Fruit fly (Drosophila melanogaster) whole organism, larva: Measurements from ENCODE around the gene CG34296.

Source experiments
- noc ChIP-seq: fragments of 200-800 bp; sonication (Bioruptor generic); optimal IDR thresholded peaks from 3 replicates; lab custom pipeline; 2019; ENCODE audit warnings: missing biosample characterization, mild to moderate bottlenecking, missing genetic modification characterization, moderate library complexity

The CG34296 gene

DNA sequence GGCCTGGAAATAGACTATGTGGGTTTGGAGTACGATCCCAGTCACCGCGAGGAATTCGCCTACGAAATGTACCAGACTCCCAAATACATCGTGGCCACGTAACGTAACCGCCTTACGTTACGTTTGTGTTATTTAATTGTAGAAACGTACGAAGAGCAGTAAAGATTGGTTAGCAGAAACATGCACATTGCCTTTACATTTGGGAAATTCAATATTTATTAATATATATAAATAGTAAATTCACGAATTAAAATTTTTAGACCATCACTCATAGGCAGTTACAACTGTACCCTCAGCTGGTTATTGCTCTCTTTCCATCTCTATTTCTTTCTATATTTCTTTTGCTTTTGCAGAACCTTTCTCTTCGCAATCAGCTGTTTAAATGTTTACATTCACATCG, 15.6 kb downstream of the CG34296 start, which contains the start of gene Gnpnat:
Gene Gnpnat (plus strand): TSS at position 385 of the 400 bp plus-strand sequence.
- peak; percentile 70 for TF ChIP-seq noc

DNA sequence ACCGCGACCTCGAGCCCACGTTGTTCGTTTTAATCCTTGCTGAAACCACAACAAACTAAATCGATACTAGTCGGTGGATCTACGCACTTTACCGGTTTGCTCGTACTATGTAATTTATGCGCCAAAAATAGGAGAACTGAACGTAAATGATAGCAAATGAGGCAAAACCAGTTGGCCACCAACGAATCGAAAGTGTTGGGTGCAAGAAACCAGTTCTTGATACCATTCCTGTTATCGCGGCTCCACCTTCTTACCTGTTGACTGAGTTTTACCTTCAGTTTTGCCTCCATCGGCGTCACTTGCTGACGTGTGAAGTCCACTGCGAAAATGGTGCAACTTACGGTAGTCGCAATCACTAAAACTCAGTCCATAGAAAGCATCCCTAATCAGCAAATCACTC, 17.7 kb downstream of the CG34296 start:
- no peak for TF ChIP-seq noc

DNA sequence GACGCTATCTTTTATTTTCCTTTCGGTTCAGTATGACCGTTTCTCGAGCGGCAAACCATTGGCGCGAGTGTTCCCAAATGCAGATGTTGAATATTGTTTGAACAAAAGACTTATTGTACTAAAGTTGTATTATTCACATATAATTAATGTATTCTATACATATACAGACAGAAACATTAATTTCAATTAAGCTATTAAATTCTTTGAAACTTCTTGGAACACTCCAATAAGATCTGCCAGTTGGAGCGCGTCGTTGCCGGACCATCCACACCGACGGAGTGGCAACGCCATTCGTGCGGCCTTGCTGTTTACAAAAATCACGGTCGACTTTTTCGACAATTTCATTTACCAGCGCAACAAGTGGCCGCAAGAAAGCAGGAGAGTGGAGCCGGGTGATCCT, 22.7 kb downstream of the CG34296 start, which contains the start of the genes Wdr24 and IntS11:
Gene Wdr24 (minus strand): TSS at position 37 of the 400 bp plus-strand sequence.
Gene IntS11 (plus strand): TSS at position 282 of the 400 bp plus-strand sequence.
- TF ChIP-seq noc, result peak; percentile 88

DNA sequence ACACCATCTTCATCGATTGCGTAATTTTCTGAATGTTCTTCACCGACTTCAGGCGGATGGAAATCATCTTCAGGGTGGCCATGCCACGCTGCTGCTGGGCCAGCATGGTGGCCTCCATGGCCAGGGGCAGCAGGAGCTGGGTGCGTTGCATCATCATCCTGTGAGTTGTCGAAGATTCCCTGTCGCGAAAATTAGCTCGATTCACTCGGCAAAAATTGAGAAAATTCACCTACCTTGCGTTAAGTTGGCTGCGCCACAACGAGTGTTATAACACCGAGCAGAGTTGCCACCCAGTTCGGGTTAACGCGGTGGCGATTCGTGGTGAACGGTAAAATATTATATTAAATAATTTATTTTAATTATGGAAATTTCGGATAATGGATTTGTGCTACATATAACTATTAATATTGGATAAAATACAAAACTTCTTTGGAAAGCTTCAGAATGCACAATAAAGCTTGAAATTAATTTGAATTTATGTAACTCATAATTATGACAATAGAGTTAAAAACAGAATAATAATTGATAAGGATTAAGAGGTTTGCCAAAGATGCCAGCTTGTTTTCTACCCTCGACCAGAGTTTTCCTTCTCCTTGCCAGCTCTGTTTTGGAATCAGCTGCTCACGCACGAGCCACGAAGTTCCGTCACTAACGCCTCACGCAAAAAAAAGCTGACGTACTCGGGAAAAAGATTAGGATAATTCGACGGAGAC, 26.4 kb downstream of the CG34296 start, which contains the start of the genes ATPsyngamma and yata:
Gene ATPsyngamma (minus strand): TSS at position 573 of the 713 bp plus-strand sequence.
Gene yata (plus strand): TSS at position 629 of the 713 bp plus-strand sequence.
- TF ChIP-seq noc, result no peak

DNA sequence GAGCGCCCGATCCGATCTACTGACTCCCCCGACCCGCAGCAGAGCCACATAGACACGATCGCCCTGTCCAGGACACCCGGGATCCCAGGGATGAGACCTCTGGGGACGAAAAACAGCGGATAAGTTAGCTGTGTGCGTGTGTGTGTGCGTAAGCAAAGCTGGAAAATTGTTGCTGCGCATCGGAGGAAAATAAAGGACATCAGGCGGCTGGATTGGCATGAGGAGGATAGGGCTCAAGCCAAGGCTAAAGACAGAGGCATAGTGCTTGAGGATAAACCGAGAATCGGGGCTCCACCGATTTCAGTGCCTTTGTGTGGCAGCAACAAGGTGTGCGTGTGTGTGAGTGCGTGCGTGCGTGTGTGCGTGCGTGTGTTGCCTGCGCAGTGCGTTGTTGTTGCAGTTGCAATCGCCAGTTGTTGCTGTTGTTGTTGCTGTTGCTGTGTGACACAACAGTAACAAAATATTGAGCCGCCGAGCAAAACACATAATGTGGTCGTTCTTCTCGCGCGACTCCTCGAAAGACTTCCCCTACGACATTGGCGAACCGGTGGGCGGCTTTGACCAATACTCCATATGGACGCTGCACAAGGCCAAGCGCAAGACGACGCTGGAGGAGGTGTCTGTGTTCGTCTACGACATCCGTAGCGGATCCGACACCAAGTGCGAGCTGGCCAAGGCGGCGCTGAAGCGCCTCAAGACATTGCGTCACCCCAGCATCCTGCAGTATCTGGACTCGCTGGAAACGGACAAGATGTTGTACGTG, 27.1 kb downstream of the CG34296 start:
- no peak for TF ChIP-seq noc

DNA sequence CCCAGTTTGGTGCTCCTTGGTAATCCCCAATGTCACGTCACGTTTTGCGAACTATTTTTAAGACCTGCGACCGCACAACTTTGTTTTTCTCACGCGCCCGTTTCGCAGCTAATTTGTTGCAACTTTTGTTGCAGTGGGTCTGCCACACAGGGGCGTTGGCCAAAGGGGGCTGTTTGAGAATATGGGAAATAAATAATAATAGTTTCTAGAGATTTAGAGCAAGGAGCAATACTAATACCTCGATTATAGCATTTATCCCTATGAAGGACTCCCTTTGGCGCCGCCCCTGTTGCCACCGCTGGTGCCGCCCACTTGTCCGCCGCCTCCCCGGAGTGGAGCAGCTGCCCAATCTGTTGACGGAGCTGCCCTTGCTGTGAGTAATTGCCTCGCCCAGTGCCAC, 32.9 kb downstream of the CG34296 start:
- TF ChIP-seq noc, result no peak

DNA sequence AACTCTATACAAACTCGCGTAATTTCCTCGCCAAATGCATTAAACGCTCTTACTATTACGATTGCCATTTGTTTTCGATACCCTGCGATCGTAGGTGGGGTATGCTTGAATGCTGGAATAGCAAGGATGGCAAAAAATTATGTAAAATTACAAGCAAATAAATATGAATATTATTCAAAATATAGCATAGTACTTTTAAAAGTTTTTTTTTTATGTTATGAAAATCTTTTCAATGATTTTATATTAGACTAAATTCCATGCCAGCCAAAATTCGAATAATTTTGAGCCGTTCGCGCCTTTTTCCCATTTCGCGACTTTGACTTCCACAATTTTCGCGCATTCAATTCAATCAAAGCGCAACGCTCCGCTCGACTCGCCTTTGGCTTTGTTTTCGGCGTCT, 33.8 kb downstream of the CG34296 start:
- TF ChIP-seq noc, result no peak

DNA sequence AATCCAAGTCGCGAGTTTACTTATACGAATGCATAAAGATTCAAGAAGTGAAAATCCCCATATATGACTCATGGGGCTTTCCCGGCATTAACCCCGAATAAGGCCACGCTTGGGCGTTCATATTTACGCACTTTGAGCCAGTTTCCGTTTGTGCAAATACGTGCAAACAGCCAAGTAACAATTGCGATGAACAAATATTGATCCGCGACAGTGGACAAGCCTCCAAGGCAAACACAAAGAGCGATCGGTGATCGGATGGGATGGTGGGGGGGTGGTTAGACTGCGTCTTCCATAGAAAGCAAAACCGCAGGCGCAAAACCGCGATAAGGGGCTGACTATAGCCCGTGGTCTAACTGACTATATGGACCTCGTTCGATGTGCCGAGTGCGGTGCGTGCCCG, 34.9 kb downstream of the CG34296 start:
- TF ChIP-seq noc, result no peak

DNA sequence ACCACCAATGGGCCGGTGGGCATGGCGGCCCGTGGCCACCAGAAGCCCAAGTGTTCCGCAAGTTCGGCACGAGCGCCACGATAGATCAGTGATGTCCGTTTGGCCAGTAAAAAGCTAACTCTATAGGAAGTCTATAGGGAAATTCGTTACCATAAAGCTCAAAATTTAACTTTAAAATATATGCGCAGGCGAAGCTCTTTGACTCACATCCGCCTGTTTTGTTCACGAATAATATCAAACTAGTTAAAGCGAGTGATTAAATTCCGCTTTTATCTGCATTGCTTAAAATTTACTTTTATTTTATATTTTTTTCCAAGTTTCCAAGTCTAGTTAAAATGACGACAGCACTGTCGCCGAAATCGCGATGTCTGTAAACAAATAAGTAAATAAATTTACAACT, 35.3 kb downstream of the CG34296 start:
- TF ChIP-seq noc, result no peak

DNA sequence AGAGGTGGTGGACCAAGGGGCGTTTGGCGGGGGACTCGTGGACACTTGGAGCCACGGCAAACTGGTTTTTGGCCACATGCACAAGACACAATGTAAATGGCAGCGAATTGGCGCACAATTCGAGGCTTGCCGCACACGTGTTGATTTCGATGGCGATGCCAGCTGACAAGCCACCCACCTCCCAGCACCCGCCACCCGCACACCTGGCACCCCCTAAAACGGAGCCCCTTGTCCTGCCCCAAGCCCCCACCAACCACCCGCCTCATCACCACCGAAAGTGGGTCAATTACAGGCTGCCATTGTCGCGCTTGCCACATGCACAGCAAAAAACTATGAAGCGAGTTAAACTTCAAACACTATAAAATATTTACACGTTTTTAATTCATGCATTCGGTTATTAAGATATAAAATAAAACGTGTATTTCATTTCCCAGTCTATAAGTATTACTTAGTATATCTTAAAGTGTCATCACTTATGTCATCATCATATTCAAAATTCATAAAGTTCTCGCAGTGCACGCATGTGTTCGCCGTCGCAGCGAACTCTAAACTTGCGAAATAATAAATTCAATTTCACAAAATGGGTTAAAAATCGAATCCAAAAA, 35.9 kb downstream of the CG34296 start:
- no peak for TF ChIP-seq noc

DNA sequence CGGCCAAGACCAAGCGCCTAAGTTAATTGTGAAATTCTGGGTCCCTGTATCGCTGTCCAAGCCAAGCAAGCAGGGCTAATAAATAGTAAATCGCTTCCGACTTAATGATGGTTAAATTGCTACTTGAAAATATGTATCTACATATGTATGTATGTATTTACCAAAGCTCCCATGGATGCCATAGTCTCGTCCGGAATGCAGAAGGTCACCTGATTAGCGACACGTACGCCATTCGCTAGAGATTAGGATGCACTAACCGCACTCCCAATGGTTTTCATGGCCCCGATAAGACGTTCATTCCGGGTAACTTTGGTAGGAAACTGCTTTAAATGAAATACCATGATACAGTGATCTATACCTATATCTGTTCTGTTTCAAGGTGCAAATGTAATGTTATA, 36.4 kb downstream of the CG34296 start:
- no peak for TF ChIP-seq noc

DNA sequence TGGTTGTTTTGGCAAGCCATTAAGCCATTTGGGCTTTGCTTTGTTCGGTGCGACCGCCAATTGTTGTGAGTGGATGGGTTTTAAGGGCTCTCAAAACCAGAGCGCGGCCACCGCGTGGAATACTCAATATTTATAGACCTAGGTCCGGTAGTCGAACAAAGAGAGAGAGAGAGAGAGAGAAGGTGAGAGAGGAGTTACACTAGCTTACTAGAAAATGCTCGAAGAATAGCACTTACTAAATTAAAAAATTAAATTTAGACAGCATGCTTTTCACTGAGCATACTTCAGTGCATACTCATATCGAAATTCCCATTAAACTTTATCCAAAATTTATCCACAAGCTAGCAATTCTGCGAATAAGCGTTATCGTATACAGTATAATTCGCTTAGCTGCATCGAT, 37.7 kb downstream of the CG34296 start:
- TF ChIP-seq noc, result no peak

DNA sequence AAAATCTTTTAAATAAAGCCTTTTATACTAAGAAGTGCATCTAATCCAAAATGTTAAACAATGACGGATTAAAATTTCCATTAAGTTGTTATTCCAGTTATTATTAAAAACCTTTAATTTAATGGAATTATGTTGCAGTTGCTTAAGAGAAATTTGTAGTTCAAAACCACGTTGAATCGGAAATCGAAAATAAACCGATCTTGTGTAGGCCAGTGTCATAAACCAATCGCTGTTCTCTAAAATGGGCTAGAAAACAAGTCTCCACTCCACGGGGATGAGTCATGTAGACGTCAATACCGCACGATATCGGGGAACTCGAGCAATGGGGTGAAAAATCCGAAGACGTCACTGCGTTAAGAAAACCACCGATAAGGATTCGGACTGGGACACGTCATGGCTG, 39.2 kb downstream of the CG34296 start:
- no peak for TF ChIP-seq noc

DNA sequence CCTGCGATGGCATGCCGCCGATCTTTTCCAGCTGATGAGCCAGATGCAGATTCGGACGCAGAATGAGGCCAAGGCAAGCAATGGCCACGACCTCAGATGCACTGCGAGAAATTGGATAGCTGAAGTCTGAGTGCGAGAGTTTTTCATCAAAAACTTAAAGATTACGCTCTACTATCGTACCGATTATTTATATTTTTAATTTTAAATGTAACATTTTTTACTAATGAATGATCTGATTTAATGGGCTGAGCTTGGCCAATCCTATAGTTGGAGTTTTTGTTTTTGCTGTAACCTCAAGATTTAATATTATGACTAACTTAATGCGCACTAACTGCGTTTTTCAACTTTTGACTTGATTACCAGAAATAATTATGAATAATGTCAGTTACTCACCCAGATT, 40.0 kb downstream of the CG34296 start:
- TF ChIP-seq noc, result no peak

DNA sequence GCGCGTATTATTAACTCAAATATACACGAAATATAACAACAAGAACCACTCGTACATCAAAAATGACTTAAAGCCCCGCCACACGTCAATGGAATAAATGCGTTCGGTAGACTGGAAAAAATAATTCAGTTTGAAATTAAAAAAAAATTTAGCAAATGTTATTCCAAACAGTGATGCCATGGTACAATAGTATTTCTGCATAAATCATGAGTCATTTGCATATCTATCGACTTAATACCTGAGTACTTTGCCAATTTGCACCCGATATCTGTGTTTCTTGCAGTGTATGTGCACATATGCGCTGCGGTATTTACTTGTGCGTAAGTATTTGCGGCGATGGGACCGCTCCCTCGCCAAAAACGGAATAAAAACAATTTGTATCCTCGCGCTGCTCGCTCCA, 40.8 kb downstream of the CG34296 start:
- no peak for TF ChIP-seq noc

DNA sequence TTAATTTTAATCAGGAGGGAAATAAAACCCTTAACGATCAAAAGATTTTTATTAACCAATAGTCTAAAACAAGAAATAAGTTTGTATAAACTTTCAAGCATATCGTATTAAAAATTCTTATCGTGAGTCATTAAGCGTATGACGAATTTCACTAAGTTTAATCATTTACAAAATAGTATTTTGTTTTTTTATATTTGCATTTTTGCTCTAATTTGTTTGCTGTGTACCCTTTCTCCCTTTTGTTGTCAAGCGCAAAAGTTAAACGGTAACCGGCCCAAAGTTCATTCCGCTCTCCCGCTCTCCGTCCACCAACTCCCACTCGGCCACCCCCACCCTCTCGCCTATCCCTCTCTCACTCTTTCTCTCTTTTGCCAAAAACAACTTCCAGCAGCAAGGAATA, 41.5 kb downstream of the CG34296 start:
- TF ChIP-seq noc, result no peak
